Worm (Caenorhabditis elegans): ENCODE measurements around the gene srw-94.

Gene srw-94

ce11 chrIV:4802494-4802893, 11.8 kb upstream of the srw-94 start, which contains the start of gene dpf-7:
dpf-7 (minus strand) TSS chrIV:4802594.
- TF ChIP-seq aly-2 (tag; optimal IDR thresholded peaks at IDR 0.05) (no peak), egl-5 (tag; optimal IDR thresholded peaks at IDR 0.05) (no peak)

ce11 chrIV:4806486-4806885, 7.8 kb upstream of the srw-94 start, which contains the start of gene dpf-5:
dpf-5 (minus strand) TSS chrIV:4806586.
- TF ChIP-seq nhr-28 (tag; optimal IDR thresholded peaks at IDR 0.05) (no peak), hmg-11 (tag; optimal IDR thresholded peaks at IDR 0.05) (no peak), nhr-25 (tag; optimal IDR thresholded peaks at IDR 0.05) (no peak), elt-2 (tag; optimal IDR thresholded peaks at IDR 0.05) (no peak), egl-5 (tag; optimal IDR thresholded peaks at IDR 0.05) (no peak), fos-1 (tag; optimal IDR thresholded peaks at IDR 0.05) (no peak), egl-27 (tag; optimal IDR thresholded peaks at IDR 0.05) (no peak), nhr-77 (tag; optimal IDR thresholded peaks at IDR 0.05) (no peak), elt-1 (tag; optimal IDR thresholded peaks at IDR 0.05) (no peak), nhr-12 (tag; optimal IDR thresholded peaks at IDR 0.05) (no peak), lin-39 (tag; optimal IDR thresholded peaks at IDR 0.05) (no peak), skn-1 (tag; optimal IDR thresholded peaks at IDR 0.05) (no peak), sea-2 (GFP tag; optimal IDR thresholded peaks at IDR 0.05) (no peak), mdl-1 (tag; optimal IDR thresholded peaks at IDR 0.05) (no peak), ceh-16 (tag; optimal IDR thresholded peaks at IDR 0.05) (no peak), unc-39 (tag; optimal IDR thresholded peaks at IDR 0.05) (no peak)

ce11 chrIV:4807219-4807618, 7.1 kb upstream of the srw-94 start, which contains the start of gene H06H21.11:
H06H21.11 (minus strand) TSS chrIV:4807319.
- TF ChIP-seq lsy-12 (tag; optimal IDR thresholded peaks at IDR 0.05) (no peak), nhr-28 (tag; optimal IDR thresholded peaks at IDR 0.05) (no peak), nhr-11 (tag; optimal IDR thresholded peaks at IDR 0.05) (no peak), fkh-2 (tag; optimal IDR thresholded peaks at IDR 0.05) (no peak), elt-3 (tag; optimal IDR thresholded peaks at IDR 0.05) (no peak), egl-5 (tag; optimal IDR thresholded peaks at IDR 0.05) (no peak), nhr-12 (tag; optimal IDR thresholded peaks at IDR 0.05) (no peak), hmg-11 (tag; optimal IDR thresholded peaks at IDR 0.05) (no peak), ztf-4 (tag; optimal IDR thresholded peaks at IDR 0.05) (no peak), snpc-4 (tag; optimal IDR thresholded peaks at IDR 0.05) (no peak), elt-1 (tag; optimal IDR thresholded peaks at IDR 0.05) (no peak), ZK546.5 (tag; optimal IDR thresholded peaks at IDR 0.05) (no peak), egl-27 (tag; optimal IDR thresholded peaks at IDR 0.05) (no peak), elt-2 (tag; optimal IDR thresholded peaks at IDR 0.05) (no peak), nhr-76 (tag; optimal IDR thresholded peaks at IDR 0.05) (no peak), ztf-11 (tag; optimal IDR thresholded peaks at IDR 0.05) (no peak)

DNA sequence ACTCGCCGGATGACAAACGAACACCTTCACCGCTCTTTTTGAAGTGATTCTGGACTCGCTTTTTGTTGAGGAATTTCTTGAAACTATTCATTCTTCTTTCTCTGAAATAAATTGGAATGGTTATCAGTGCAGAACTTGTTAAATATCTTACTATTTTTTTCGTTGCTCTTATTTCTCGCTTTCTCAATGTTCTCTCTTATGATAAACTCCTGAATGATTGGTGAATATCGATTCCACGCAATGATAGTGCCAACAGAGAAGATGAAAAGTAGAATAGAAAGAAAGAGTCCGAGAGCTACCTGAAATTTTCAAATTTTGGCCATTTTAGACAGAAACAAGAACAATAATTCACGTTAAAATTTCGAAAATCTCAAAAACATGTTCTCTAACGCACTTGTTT, 4.9 kb upstream of the srw-94 start, which contains the start of gene ubxn-6:
TSS of gene ubxn-6 (minus strand) at position 101 of the 400 bp plus-strand sequence.
- TF ChIP-seq ama-1 (optimal IDR thresholded peaks at IDR 0.05), result no peak
- TF ChIP-seq nhr-43 (tag; optimal IDR thresholded peaks at IDR 0.05; ENCODE audit: poor library complexity, severe bottlenecking), result no peak
- no peak for TF ChIP-seq jun-1 (tag; optimal IDR thresholded peaks at IDR 0.05)
- no peak for TF ChIP-seq nhr-25 (tag; optimal IDR thresholded peaks at IDR 0.05)
- TF ChIP-seq fos-1 (tag; optimal IDR thresholded peaks at IDR 0.05), result no peak
- no peak for TF ChIP-seq pqm-1 (tag; optimal IDR thresholded peaks at IDR 0.05)
- no peak for TF ChIP-seq hmg-11 (tag; optimal IDR thresholded peaks at IDR 0.05)
- TF ChIP-seq fkh-2 (tag; optimal IDR thresholded peaks at IDR 0.05), result no peak
- no peak for TF ChIP-seq unc-62 (GFP tag; optimal IDR thresholded peaks at IDR 0.05)
- no peak for TF ChIP-seq skn-1 (tag; optimal IDR thresholded peaks at IDR 0.05)

DNA sequence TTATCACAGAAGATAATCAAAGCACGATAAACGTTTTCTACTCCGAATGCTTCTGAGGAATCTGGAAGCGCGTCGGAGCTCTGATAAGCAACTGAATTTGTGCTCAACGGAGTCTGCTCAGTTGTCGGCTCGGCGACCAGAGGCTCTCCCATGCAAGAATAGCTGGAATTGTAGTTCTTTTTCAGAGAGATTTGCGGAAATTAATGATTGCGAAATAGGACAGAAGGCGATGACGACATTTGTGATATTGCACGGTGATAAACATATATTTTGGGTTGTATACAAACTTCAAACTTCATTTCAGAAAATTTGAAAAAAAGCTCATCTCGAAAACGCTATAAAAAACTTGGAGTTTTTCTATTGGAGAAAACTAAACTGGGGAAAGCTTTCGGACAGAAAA, 4.5 kb upstream of the srw-94 start, which contains the start of gene H06H21.37:
TSS of gene H06H21.37 (minus strand) at position 162 of the 400 bp plus-strand sequence.
- TF ChIP-seq ceh-82 (tag; optimal IDR thresholded peaks at IDR 0.05) (no peak), nhr-237 (tag; optimal IDR thresholded peaks at IDR 0.05) (no peak), nhr-23 (tag; optimal IDR thresholded peaks at IDR 0.05) (no peak), nhr-12 (tag; optimal IDR thresholded peaks at IDR 0.05) (no peak), fkh-10 (GFP tag; optimal IDR thresholded peaks at IDR 0.05) (no peak), nfya-1 (tag; optimal IDR thresholded peaks at IDR 0.05; ENCODE audit: insufficient read depth) (no peak), lin-39 (tag; optimal IDR thresholded peaks at IDR 0.05) (no peak), pha-4 (tag; optimal IDR thresholded peaks at IDR 0.05) (no peak), fos-1 (tag; optimal IDR thresholded peaks at IDR 0.05) (no peak)

All from whole organism, L3 larva.